Worm (Caenorhabditis elegans): ENCODE measurements around the gene apl-1.

apl-1 gene

ce11 chrX:5067796-5068195 lies 48.9 kb downstream of the apl-1 start, which contains the start of gene clc-7:
Gene clc-7 (plus strand): TSS chrX:5068096.
- TF ChIP-seq syd-9 (tag; optimal IDR thresholded peaks at IDR 0.05) (no peak), T23F11.4 (GFP tag; optimal IDR thresholded peaks at IDR 0.05) (no peak), lin-11 (tag; optimal IDR thresholded peaks at IDR 0.05) (no peak), fkh-10 (GFP tag; optimal IDR thresholded peaks at IDR 0.05) (no peak), fax-1 (tag; optimal IDR thresholded peaks at IDR 0.05) (no peak), ttx-3 (tag; optimal IDR thresholded peaks at IDR 0.05) (no peak), npax-4 (tag; optimal IDR thresholded peaks at IDR 0.05) (no peak), ceh-6 (GFP tag; optimal IDR thresholded peaks at IDR 0.05) (no peak), madf-2 (tag; optimal IDR thresholded peaks at IDR 0.05) (no peak), eyg-1 (tag; optimal IDR thresholded peaks at IDR 0.05) (no peak), fkh-6 (tag; optimal IDR thresholded peaks at IDR 0.05) (no peak), K02D7.2 (tag; optimal IDR thresholded peaks at IDR 0.05) (no peak), ceh-45 (GFP tag; IDR thresholded peaks at IDR 0.05) (no peak), pat-9 (tag; optimal IDR thresholded peaks at IDR 0.05) (no peak)

ce11 chrX:5066570-5066969 lies 50.1 kb downstream of the apl-1 start:
- TF ChIP-seq pag-3 (tag; optimal IDR thresholded peaks at IDR 0.05; ENCODE audit: borderline replicate concordance) (no peak), ceh-31 (tag; optimal IDR thresholded peaks at IDR 0.05) (no peak), ceh-6 (GFP tag; optimal IDR thresholded peaks at IDR 0.05) (no peak), nhr-11 (tag; optimal IDR thresholded peaks at IDR 0.05) (no peak), sox-2 (GFP tag; IDR thresholded peaks at IDR 0.05) (no peak), dve-1 (tag; optimal IDR thresholded peaks at IDR 0.05) (no peak), fkh-10 (GFP tag; optimal IDR thresholded peaks at IDR 0.05) (no peak), npax-4 (tag; optimal IDR thresholded peaks at IDR 0.05) (no peak), ttx-3 (tag; optimal IDR thresholded peaks at IDR 0.05) (no peak), elt-2 (tag; optimal IDR thresholded peaks at IDR 0.05) (no peak)

- TF ChIP-seq ceh-9 (tag; optimal IDR thresholded peaks at IDR 0.05), result no peak
- TF ChIP-seq tbx-2 (tag; optimal IDR thresholded peaks at IDR 0.05), result peak; percentile 76
- no peak for TF ChIP-seq hlh-30 (tag; optimal IDR thresholded peaks at IDR 0.05; ENCODE audit: insufficient read depth)
- no peak for TF ChIP-seq ttx-3 (tag; optimal IDR thresholded peaks at IDR 0.05)
- no peak for TF ChIP-seq nhr-232 (tag; optimal IDR thresholded peaks at IDR 0.05)
- TF ChIP-seq ceh-24 (tag; optimal IDR thresholded peaks at IDR 0.05), result no peak
- peak; percentile 37 for TF ChIP-seq dmd-4 (tag; optimal IDR thresholded peaks at IDR 0.05; ENCODE audit: borderline replicate concordance)
- no peak for TF ChIP-seq K02D7.2 (tag; optimal IDR thresholded peaks at IDR 0.05)
- no peak for TF ChIP-seq dve-1 (tag; optimal IDR thresholded peaks at IDR 0.05)
- TF ChIP-seq ahr-1 (tag; optimal IDR thresholded peaks at IDR 0.05), result no peak
- TF ChIP-seq pha-2 (tag; optimal IDR thresholded peaks at IDR 0.05), result peak; percentile 9
- TF ChIP-seq F13H6.1 (tag; optimal IDR thresholded peaks at IDR 0.05), result no peak
- TF ChIP-seq unc-42 (tag; optimal IDR thresholded peaks at IDR 0.05), result peak; percentile 21
- no peak for TF ChIP-seq T23F11.4 (GFP tag; optimal IDR thresholded peaks at IDR 0.05)
- TF ChIP-seq K09A11.1 (tag; optimal IDR thresholded peaks at IDR 0.05; ENCODE audit: insufficient read depth), result no peak
- peak; percentile 81 for TF ChIP-seq elt-2 (tag; optimal IDR thresholded peaks at IDR 0.05)
- no peak for TF ChIP-seq pqm-1 (tag; optimal IDR thresholded peaks at IDR 0.05)
- peak; percentile 13 for TF ChIP-seq ceh-34 (tag; optimal IDR thresholded peaks at IDR 0.05)
- TF ChIP-seq fax-1 (tag; optimal IDR thresholded peaks at IDR 0.05), result no peak
- no peak for TF ChIP-seq Y22D7AL.16 (tag; optimal IDR thresholded peaks at IDR 0.05)
- no peak for TF ChIP-seq hlh-8 (tag; optimal IDR thresholded peaks at IDR 0.05)
- TF ChIP-seq C38D4.7 (GFP tag; optimal IDR thresholded peaks at IDR 0.05), result no peak
- no peak for TF ChIP-seq rnt-1 (tag; optimal IDR thresholded peaks at IDR 0.05)
- no peak for TF ChIP-seq hlh-6 (tag; optimal IDR thresholded peaks at IDR 0.05)
- no peak for TF ChIP-seq ceh-30 (tag; optimal IDR thresholded peaks at IDR 0.05)
- no peak for TF ChIP-seq pat-9 (tag; optimal IDR thresholded peaks at IDR 0.05)
- peak; percentile 8 for TF ChIP-seq sdc-2 (tag; optimal IDR thresholded peaks at IDR 0.05)
- no peak for TF ChIP-seq gmeb-2 (tag; optimal IDR thresholded peaks at IDR 0.05)
- no peak for TF ChIP-seq che-1 (tag; optimal IDR thresholded peaks at IDR 0.05)
- peak; percentile 10 for TF ChIP-seq ceh-2 (tag; optimal IDR thresholded peaks at IDR 0.05)
- TF ChIP-seq elt-4 (tag; optimal IDR thresholded peaks at IDR 0.05), result no peak
- no peak for TF ChIP-seq ceh-45 (GFP tag; IDR thresholded peaks at IDR 0.05)
- no peak for TF ChIP-seq lim-6 (tag; optimal IDR thresholded peaks at IDR 0.05)
- no peak for TF ChIP-seq npax-4 (tag; optimal IDR thresholded peaks at IDR 0.05)
- peak; percentile 31 for TF ChIP-seq ceh-14 (tag; optimal IDR thresholded peaks at IDR 0.05)
- no peak for TF ChIP-seq pag-3 (tag; optimal IDR thresholded peaks at IDR 0.05; ENCODE audit: borderline replicate concordance)
Observed at ce11 chrX:5063750-5064652, 52.7 kb downstream of the apl-1 start, which contains the start of gene C24H10.2. Gene C24H10.2 (plus strand): TSS chrX:5064602.

Measured in whole organism, late embryonic.